Worm (Caenorhabditis elegans): Measurements from ENCODE around the gene C29F3.3.

ce11 chrV:15394906-15395305 is 47.7 kb upstream of the C29F3.3 start, which contains the start of gene T06E6.1:
- TF ChIP-seq him-1 (tag; optimal IDR thresholded peaks at IDR 0.05) (no peak), dao-5 (tag; optimal IDR thresholded peaks at IDR 0.05) (no peak)
